Worm (Caenorhabditis elegans): ENCODE data around the gene T12G3.6.

Gene T12G3.6

ce11 chrIV:12013120-12013519, 18.0 kb downstream of the T12G3.6 start, which contains the start of gene spe-17:
TSS of gene spe-17 (plus strand) at chrIV:12013420.
- TF ChIP-seq W03F9.2 (tag; optimal IDR thresholded peaks at IDR 0.05): no peak
- no peak for TF ChIP-seq him-1 (tag; optimal IDR thresholded peaks at IDR 0.05)

ce11 chrIV:12012439-12013003, 18.6 kb downstream of the T12G3.6 start:
- TF ChIP-seq dao-5 (tag; optimal IDR thresholded peaks at IDR 0.05) (no peak), him-1 (tag; optimal IDR thresholded peaks at IDR 0.05) (no peak), W03F9.2 (tag; optimal IDR thresholded peaks at IDR 0.05) (no peak)

ce11 chrIV:12010859-12011258, 20.2 kb downstream of the T12G3.6 start, which contains the start of the genes ZK617.26 and unc-22:
TSS of gene ZK617.26 (minus strand) at chrIV:12010959.
TSS of gene unc-22 (minus strand) at chrIV:12011007.
- TF ChIP-seq dao-5 (tag; optimal IDR thresholded peaks at IDR 0.05) (no peak), W03F9.2 (tag; optimal IDR thresholded peaks at IDR 0.05) (no peak), him-1 (tag; optimal IDR thresholded peaks at IDR 0.05) (no peak)

DNA sequence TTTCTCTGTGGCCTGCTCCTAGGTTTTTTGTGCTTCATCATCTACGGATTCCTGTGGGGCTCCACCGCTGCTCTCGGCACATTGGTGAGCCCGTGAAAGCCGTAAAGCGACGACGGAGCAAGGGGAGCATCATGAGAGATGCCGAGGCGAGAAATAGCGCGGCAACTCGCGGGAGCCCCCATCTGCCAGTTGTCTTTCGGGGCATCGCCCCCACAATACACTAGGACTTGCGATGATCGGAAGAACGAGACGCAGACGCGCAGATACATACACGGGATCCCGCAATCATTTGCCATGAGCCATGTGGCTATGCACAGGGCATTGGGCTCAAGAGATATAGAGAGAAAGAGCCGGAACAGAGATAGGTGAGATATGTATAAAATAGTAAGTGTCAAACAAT, 20.7 kb downstream of the T12G3.6 start:
- TF ChIP-seq dao-5 (tag; optimal IDR thresholded peaks at IDR 0.05): no peak
- TF ChIP-seq W03F9.2 (tag; optimal IDR thresholded peaks at IDR 0.05): no peak
- TF ChIP-seq him-1 (tag; optimal IDR thresholded peaks at IDR 0.05): no peak

ce11 chrIV:12009046-12009674, 21.9 kb downstream of the T12G3.6 start:
- TF ChIP-seq W03F9.2 (tag; optimal IDR thresholded peaks at IDR 0.05): no peak
- no peak for TF ChIP-seq him-1 (tag; optimal IDR thresholded peaks at IDR 0.05)
- TF ChIP-seq dao-5 (tag; optimal IDR thresholded peaks at IDR 0.05): no peak

DNA sequence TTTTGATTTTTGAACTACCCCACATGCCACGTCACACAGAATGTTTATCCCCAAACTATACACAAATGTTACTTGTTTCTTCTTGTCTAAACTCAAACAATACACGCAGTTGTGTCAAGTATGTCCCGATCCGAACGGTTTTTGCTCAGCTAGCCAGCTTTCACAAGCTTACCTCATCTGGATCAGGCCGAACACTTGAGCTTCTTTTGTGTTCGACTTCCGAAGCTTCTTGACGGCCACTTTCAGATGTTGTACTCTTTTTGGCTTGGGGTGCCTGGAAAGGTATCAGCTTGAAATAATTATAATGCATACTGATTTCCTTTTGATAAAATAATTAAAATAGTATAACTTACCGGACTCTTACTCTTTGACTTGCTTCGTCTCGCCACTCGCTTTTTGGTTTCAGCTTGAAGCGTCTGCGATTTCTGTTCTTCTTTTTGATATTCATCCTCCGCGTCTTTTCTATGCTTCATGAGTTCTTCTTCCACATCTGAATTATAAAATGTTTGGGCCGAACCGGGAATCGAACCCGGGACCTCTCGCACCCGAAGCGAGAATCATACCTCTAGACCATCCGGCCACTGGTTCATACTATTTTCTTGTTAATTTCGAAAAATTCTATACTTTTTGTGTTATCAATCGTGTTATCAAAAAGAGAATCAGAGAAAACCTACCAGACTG, 25.8 kb downstream of the T12G3.6 start:
- no peak for TF ChIP-seq dao-5 (tag; optimal IDR thresholded peaks at IDR 0.05)
- no peak for TF ChIP-seq W03F9.2 (tag; optimal IDR thresholded peaks at IDR 0.05)
- no peak for TF ChIP-seq him-1 (tag; optimal IDR thresholded peaks at IDR 0.05)

DNA sequence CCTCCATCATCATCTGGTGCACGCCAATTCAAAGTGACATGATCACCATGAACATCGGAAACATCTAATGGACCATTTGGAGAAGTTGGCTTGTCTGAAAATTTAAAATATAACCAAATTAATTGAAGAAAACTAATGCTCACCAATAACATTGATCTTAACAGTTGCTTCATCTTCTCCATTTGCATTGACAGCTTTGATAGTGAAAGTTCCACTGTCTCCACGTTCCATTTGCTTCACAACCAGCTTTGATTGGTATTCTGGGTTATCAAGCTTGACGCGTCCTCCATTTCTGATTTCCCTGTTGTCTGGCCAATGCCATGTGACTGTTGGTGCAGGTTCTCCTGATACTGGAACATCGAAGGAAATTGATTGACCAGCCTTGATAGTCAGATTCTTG, 44.7 kb downstream of the T12G3.6 start:
- TF ChIP-seq dao-5 (tag; optimal IDR thresholded peaks at IDR 0.05) (no peak), him-1 (tag; optimal IDR thresholded peaks at IDR 0.05) (no peak)
